ENCODE assay signal across 4 worm cellular contexts in genomic region chrII:7496070-7496469, ce11.
TF ChIP-seq lines count a peak whose summit lies in the region.

spi-1 (plus strand) TSS chrII:7496247.

TF ChIP-seq in whole organism, L1 larva, 84 proteins besides CTCF, POLR2A, EP300 and RAD21:
- TF ChIP-seq blmp-1 (tag; optimal IDR thresholded peaks at IDR 0.05; lab: Kevin White, UChicago) (peak; percentile 63), nhr-84 (tag; optimal IDR thresholded peaks at IDR 0.05; lab: Kevin White, UChicago) (no peak), mab-9 (GFP tag; IDR thresholded peaks at IDR 0.05; lab: Robert Waterston, UW) (no peak)

TF ChIP-seq in whole organism, L2 larva, 48 proteins besides CTCF, POLR2A, EP300 and RAD21:
- TF ChIP-seq blmp-1 (tag; optimal IDR thresholded peaks at IDR 0.05; lab: Kevin White, UChicago; ENCODE audit: insufficient read depth), result peak; percentile 67
- no peak for TF ChIP-seq ztf-1 (GFP tag; conservative IDR thresholded peaks at IDR 0.05; lab: Robert Waterston, UW)
TF ChIP-seq in whole organism, L2 larva: peak in this region for 1.

TF ChIP-seq in whole organism, L3 larva, 47 proteins besides CTCF, POLR2A, EP300 and RAD21:
- TF ChIP-seq nhr-23 (tag; optimal IDR thresholded peaks at IDR 0.05; lab: Kevin White, UChicago) (peak; percentile 59), nhr-25 (tag; optimal IDR thresholded peaks at IDR 0.05; lab: Kevin White, UChicago) (no peak)

TF ChIP-seq in whole organism, L4 larva, 104 proteins besides CTCF, POLR2A, EP300 and RAD21:
- TF ChIP-seq hlh-30 (tag; optimal IDR thresholded peaks at IDR 0.05; lab: Kevin White, UChicago; ENCODE audit: insufficient read depth) (peak; percentile 42), unc-62 (GFP tag; optimal IDR thresholded peaks at IDR 0.05 in 1 of 2; lab: Kevin White, UChicago) (peak in 1 of 2 experiments; percentile 85), unc-62 (tag; optimal IDR thresholded peaks at IDR 0.05; lab: Kevin White, UChicago) (no peak), ceh-20 (GFP tag; IDR thresholded peaks at IDR 0.05; lab: Robert Waterston, UW) (no peak)
